Fruit fly (Drosophila melanogaster) whole organism, embryonic: Measurements from ENCODE around the gene Rab39.
A peak's percentile ranks its signal among the peaks of the same experiment; 100 is the strongest.

Experiments used
- Aef1 ChIP-seq: fragments of 200-800 bp; sonication (Bioruptor generic); IDR thresholded peaks from 3 replicates; pipeline ENCODE4 v1.3.6; 2022; ENCODE audit warnings: missing biosample characterization, missing genetic modification characterization
- Blimp-1 ChIP-seq: fragments of 200-800 bp; sonication (Bioruptor generic); optimal IDR thresholded peaks from 3 replicates; lab custom pipeline; 2018; ENCODE audit warnings: missing biosample characterization, missing genetic modification characterization, mild to moderate bottlenecking, moderate library complexity, missing genetic modification reagents
- C15 ChIP-seq: fragments of 200-800 bp; sonication (Bioruptor generic); IDR thresholded peaks from 3 replicates; pipeline ENCODE4 v1.3.6; 2022; ENCODE audit warnings: missing biosample characterization, missing genetic modification characterization
- CG10147 ChIP-seq: fragments of 200-800 bp; sonication (Bioruptor generic); optimal IDR thresholded peaks from 2 replicates; lab custom pipeline; 2019; ENCODE audit warnings: missing biosample characterization, mild to moderate bottlenecking, missing genetic modification characterization, moderate library complexity
- CG10321 ChIP-seq: fragments of 200-800 bp; sonication (Bioruptor generic); IDR thresholded peaks from 2 replicates; pipeline ENCODE4 v1.3.6; 2022; ENCODE audit warnings: missing biosample characterization, missing genetic modification characterization
- CG10979 ChIP-seq: fragments of 200-800 bp; sonication (Bioruptor generic); optimal IDR thresholded peaks from 2 replicates; lab custom pipeline; 2018; ENCODE audit warnings: missing biosample characterization, mild to moderate bottlenecking, missing genetic modification characterization, moderate library complexity
- CG11247 ChIP-seq: fragments of 200-800 bp; sonication (Bioruptor generic); IDR thresholded peaks from 2 replicates; pipeline ENCODE4 v1.3.6; 2022; ENCODE audit warnings: missing biosample characterization, missing genetic modification characterization
- CG12659 ChIP-seq: fragments of 200-800 bp; sonication (Bioruptor generic); optimal IDR thresholded peaks from 3 replicates; lab custom pipeline; 2017; ENCODE audit warnings: mild to moderate bottlenecking, missing biosample characterization, missing genetic modification reagents, missing genetic modification characterization
- CG18764 ChIP-seq: fragments of 200-800 bp; sonication (Bioruptor generic); optimal IDR thresholded peaks from 3 replicates; lab custom pipeline; 2016; ENCODE audit warnings: missing biosample characterization, missing genetic modification characterization
- CG2116 ChIP-seq: fragments of 200-800 bp; sonication (Bioruptor generic); optimal IDR thresholded peaks from 3 replicates; lab custom pipeline; 2018; ENCODE audit warnings: missing biosample characterization, mild to moderate bottlenecking, missing genetic modification characterization
- CG2129 ChIP-seq: fragments of 200-800 bp; sonication (Bioruptor generic); IDR thresholded peaks from 2 replicates; pipeline ENCODE4 v1.3.6; 2022; ENCODE audit warnings: missing biosample characterization, missing genetic modification characterization; ENCODE audit not compliant: partially characterized antibody
- CG2875 ChIP-seq: fragments of 200-800 bp; sonication (Bioruptor generic); optimal IDR thresholded peaks from 2 replicates; lab custom pipeline; 2017; ENCODE audit warnings: missing biosample characterization, mild to moderate bottlenecking, missing genetic modification characterization, missing genetic modification reagents
- CG30020 ChIP-seq: fragments of 200-800 bp; optimal IDR thresholded peaks from 2 replicates; lab custom pipeline; 2019; ENCODE audit warnings: missing biosample characterization, mild to moderate bottlenecking, missing genetic modification characterization, moderate library complexity
- CG32532 ChIP-seq: fragments of 200-800 bp; sonication (Bioruptor generic); IDR thresholded peaks from 2 replicates; pipeline ENCODE4 v1.3.6; 2022; ENCODE audit warnings: missing biosample characterization, missing genetic modification characterization
- CG33213 ChIP-seq: fragments of 200-800 bp; sonication (Bioruptor generic); optimal IDR thresholded peaks from 3 replicates; lab custom pipeline; 2016; ENCODE audit warnings: missing biosample characterization, missing genetic modification characterization
- CG4360 ChIP-seq: fragments of 200-800 bp; sonication (Bioruptor generic); IDR thresholded peaks from 2 replicates; pipeline ENCODE4 v1.3.6; 2022; ENCODE audit warnings: missing biosample characterization, missing genetic modification characterization
- CG4707 ChIP-seq: fragments of 200-800 bp; sonication (Bioruptor generic); optimal IDR thresholded peaks from 2 replicates; lab custom pipeline; 2018; ENCODE audit warnings: missing biosample characterization, mild to moderate bottlenecking, missing genetic modification characterization, moderate library complexity
- CG6272 ChIP-seq: fragments of 200-800 bp; sonication (Bioruptor generic); IDR thresholded peaks from 2 replicates; pipeline ENCODE4 v1.3.6; 2022; ENCODE audit warnings: missing biosample characterization, missing genetic modification characterization
- CG6791 ChIP-seq: fragments of 200-800 bp; sonication (Bioruptor generic); IDR thresholded peaks from 3 replicates; pipeline ENCODE4 v1.3.6; 2022; ENCODE audit warnings: missing biosample characterization, missing genetic modification characterization; ENCODE audit not compliant: partially characterized antibody
- CG8089 ChIP-seq: fragments of 200-800 bp; sonication (Bioruptor generic); optimal IDR thresholded peaks from 3 replicates; lab custom pipeline; 2016; ENCODE audit warnings: missing biosample characterization, missing genetic modification characterization
- CG8290 ChIP-seq, 3 experiments: fragments of 200-800 bp; sonication (Bioruptor generic); optimal IDR thresholded peaks; 2 replicates each; lab custom pipeline; 2016 to 2019; ENCODE audit warnings: missing biosample characterization in 3 of 3, missing genetic modification characterization in 3 of 3, mild to moderate bottlenecking in 2 of 3, moderate library complexity in 1 of 3
- CHES-1-like ChIP-seq: fragments of 200-800 bp; sonication (Bioruptor generic); optimal IDR thresholded peaks from 2 replicates; lab custom pipeline; 2016; ENCODE audit warnings: missing biosample characterization, missing genetic modification characterization
- CrebB ChIP-seq: fragments of 200-800 bp; sonication (Bioruptor generic); optimal IDR thresholded peaks from 3 replicates; lab custom pipeline; 2018; ENCODE audit warnings: missing biosample characterization, mild to moderate bottlenecking, missing genetic modification characterization
- Dad ChIP-seq: fragments of 200-800 bp; sonication (Bioruptor generic); optimal IDR thresholded peaks from 3 replicates; lab custom pipeline; 2016; ENCODE audit warnings: missing biosample characterization, missing genetic modification characterization
- Fer2 ChIP-seq: fragments of 200-800 bp; sonication (Bioruptor generic); optimal IDR thresholded peaks from 2 replicates; lab custom pipeline; 2018; ENCODE audit warnings: missing biosample characterization, mild to moderate bottlenecking, missing genetic modification characterization, moderate library complexity
- GATAe ChIP-seq: fragments of 200-800 bp; sonication (Bioruptor generic); conservative IDR thresholded peaks from 2 replicates; pipeline ENCODE4 v1.3.6; 2022; ENCODE audit warnings: missing biosample characterization, missing genetic modification characterization
- HLH54F ChIP-seq: fragments of 200-800 bp; sonication (Bioruptor generic); optimal IDR thresholded peaks from 3 replicates; lab custom pipeline; 2016; ENCODE audit warnings: missing biosample characterization, missing genetic modification characterization
- Hand ChIP-seq: fragments of 200-800 bp; sonication (Bioruptor generic); optimal IDR thresholded peaks from 2 replicates; lab custom pipeline; 2017; ENCODE audit warnings: mild to moderate bottlenecking, missing biosample characterization, missing genetic modification reagents, missing genetic modification characterization
- Hmr ChIP-seq: fragments of 200-800 bp; sonication (Bioruptor generic); optimal IDR thresholded peaks from 3 replicates; lab custom pipeline; 2017; ENCODE audit warnings: mild to moderate bottlenecking, missing biosample characterization, missing genetic modification reagents, missing genetic modification characterization
- Poxn ChIP-seq: fragments of 200-800 bp; sonication (Bioruptor generic); IDR thresholded peaks from 2 replicates; pipeline ENCODE4 v1.3.6; 2022; ENCODE audit warnings: missing biosample characterization, missing genetic modification characterization
- Tbp ChIP-seq: fragments of >200 bp; optimal IDR thresholded peaks from 2 replicates; lab custom pipeline; 2018; ENCODE audit warnings: missing biosample characterization, missing genetic modification characterization
- Trl ChIP-seq, 3 experiments: fragments of >200 bp in 2 of 3; fragments of 200-800 bp in 1 of 3; sonication (Bioruptor generic) in 1 of 3; optimal IDR thresholded peaks; 2 replicates in 1 of 3; 3 replicates in 2 of 3; lab custom pipeline; 2016 to 2017; ENCODE audit warnings: missing biosample characterization in 1 of 3, missing genetic modification characterization in 1 of 3
- ab ChIP-seq: fragments of 200-800 bp; sonication (Bioruptor generic); optimal IDR thresholded peaks from 2 replicates; lab custom pipeline; 2016; ENCODE audit warnings: missing biosample characterization, missing genetic modification characterization
- abd-A ChIP-seq: fragments of 200-800 bp; sonication (Bioruptor generic); optimal IDR thresholded peaks from 3 replicates; lab custom pipeline; 2019; ENCODE audit warnings: missing biosample characterization, mild to moderate bottlenecking, missing genetic modification characterization, moderate library complexity
- az2 ChIP-seq: fragments of 200-800 bp; sonication (Bioruptor generic); optimal IDR thresholded peaks from 3 replicates; lab custom pipeline; 2016; ENCODE audit warnings: missing biosample characterization, missing genetic modification characterization
- chn ChIP-seq: fragments of 200-800 bp; sonication (Bioruptor generic); optimal IDR thresholded peaks from 2 replicates; lab custom pipeline; 2016; ENCODE audit warnings: missing biosample characterization, missing genetic modification characterization
- danr ChIP-seq: fragments of 200-800 bp; sonication (Bioruptor generic); IDR thresholded peaks from 2 replicates; pipeline ENCODE4 v1.3.6; 2022; ENCODE audit warnings: missing biosample characterization, missing genetic modification characterization
- fd64A ChIP-seq: fragments of 200-800 bp; sonication (Bioruptor generic); optimal IDR thresholded peaks from 3 replicates; lab custom pipeline; 2018; ENCODE audit warnings: missing biosample characterization, mild to moderate bottlenecking, missing genetic modification characterization
- h ChIP-seq: fragments of >200 bp; optimal IDR thresholded peaks from 2 replicates; lab custom pipeline; 2017
- ham ChIP-seq: fragments of 200-800 bp; sonication (Bioruptor generic); IDR thresholded peaks from 2 replicates; pipeline ENCODE4 v1.3.6; 2022; ENCODE audit warnings: missing biosample characterization, missing genetic modification characterization
- ken ChIP-seq: fragments of 200-800 bp; sonication (Bioruptor generic); IDR thresholded peaks from 3 replicates; pipeline ENCODE4 v1.3.6; 2022; ENCODE audit warnings: missing biosample characterization, missing genetic modification characterization
- klu ChIP-seq: fragments of 200-800 bp; sonication (Bioruptor generic); IDR thresholded peaks from 2 replicates; pipeline ENCODE4 v1.3.6; 2022; ENCODE audit warnings: missing biosample characterization, missing genetic modification characterization
- mam ChIP-seq: fragments of 200-800 bp; sonication (Bioruptor generic); optimal IDR thresholded peaks from 3 replicates; lab custom pipeline; 2016; ENCODE audit warnings: missing biosample characterization, missing genetic modification characterization
- pnt ChIP-seq: fragments of 200-800 bp; sonication (Bioruptor generic); optimal IDR thresholded peaks from 3 replicates; lab custom pipeline; 2016; ENCODE audit warnings: missing biosample characterization, missing genetic modification characterization
- pros ChIP-seq: fragments of 200-800 bp; sonication (Bioruptor generic); optimal IDR thresholded peaks from 3 replicates; lab custom pipeline; 2019; ENCODE audit warnings: missing biosample characterization, mild to moderate bottlenecking, missing genetic modification characterization, moderate library complexity
- stc ChIP-seq: fragments of 200-800 bp; sonication (Bioruptor generic); IDR thresholded peaks from 2 replicates; pipeline ENCODE4 v1.3.6; 2022; ENCODE audit warnings: missing biosample characterization, missing genetic modification characterization
- stwl ChIP-seq: fragments of 200-800 bp; sonication (Bioruptor generic); optimal IDR thresholded peaks from 3 replicates; lab custom pipeline; 2018; ENCODE audit warnings: missing biosample characterization, mild to moderate bottlenecking, missing genetic modification characterization, moderate library complexity
- trh ChIP-seq: fragments of 200-800 bp; sonication (Bioruptor generic); optimal IDR thresholded peaks from 2 replicates; lab custom pipeline; 2016; ENCODE audit warnings: missing biosample characterization, missing genetic modification characterization
- usp ChIP-seq: fragments of >200 bp; optimal IDR thresholded peaks from 2 replicates; lab custom pipeline; 2017; ENCODE audit warnings: missing biosample characterization, missing genetic modification characterization
- zf30C ChIP-seq: fragments of 200-800 bp; sonication (Bioruptor generic); optimal IDR thresholded peaks from 3 replicates; lab custom pipeline; 2018; ENCODE audit warnings: missing biosample characterization, mild to moderate bottlenecking, missing genetic modification characterization

The Rab39 gene

dm6 chrX:7691221-7691914 is 43.4 kb upstream of the Rab39 start (continued):
- TF ChIP-seq CG12659 (GFP tag; lab: Kevin White, UChicago) (no peak), CG30020 (tag; lab: Kevin White, UChicago) (no peak), CG11247 (peak; percentile 59), Aef1 (GFP tag; lab: Robert Waterston, UW) (no peak), danr (peak; percentile 18; the same call in 1 of the 2 replicates), CG10979 (tag; lab: Kevin White, UChicago) (no peak), CG6791 (GFP tag; lab: Robert Waterston, UW) (no peak), pnt (no peak), Fer2 (no peak), GATAe (GFP tag; lab: Robert Waterston, UW) (no peak), zf30C (no peak), CG4360 (peak; percentile 34; the same call in 1 of the 2 replicates), CHES-1-like (GFP tag; lab: Kevin White, UChicago) (no peak), CG2875 (no peak), pros (no peak), stwl (no peak), chn (GFP tag; lab: Kevin White, UChicago) (no peak), ham (GFP tag; lab: Robert Waterston, UW) (no peak), mam (GFP tag; lab: Kevin White, UChicago) (no peak), fd64A (GFP tag; lab: Kevin White, UChicago) (no peak), CrebB (tag; lab: Kevin White, UChicago) (no peak), Hand (peak; percentile 22), ab (GFP tag; lab: Kevin White, UChicago) (no peak), Trl (optimal IDR thresholded peaks at IDR 0.05; lab: Kevin White, UChicago) (peak in 1 of 2 experiments; percentile 26), Trl (GFP tag; optimal IDR thresholded peaks at IDR 0.05; lab: Kevin White, UChicago) (no peak), C15 (GFP tag; lab: Robert Waterston, UW) (0 out of 3 replicates have a peak, but pooled peaks have one; percentile 5), az2 (GFP tag; lab: Kevin White, UChicago) (no peak), CG6272 (peak; percentile 38), Dad (GFP tag; lab: Kevin White, UChicago) (no peak), h (lab: Kevin White, UChicago) (no peak), CG4707 (GFP tag; lab: Kevin White, UChicago) (no peak), abd-A (tag; lab: Kevin White, UChicago) (no peak), CG18764 (no peak), Poxn (peak; percentile 41; the same call in 1 of the 2 replicates), CG10147 (peak; percentile 37), usp (GFP tag; lab: Kevin White, UChicago) (no peak), Tbp (GFP tag; lab: Kevin White, UChicago) (no peak), HLH54F (no peak), CG2116 (GFP tag; lab: Kevin White, UChicago) (no peak), stc (peak; percentile 17; the same call in 1 of the 2 replicates), CG8089 (GFP tag; lab: Kevin White, UChicago) (no peak), CG8290 (GFP tag; optimal IDR thresholded peaks at IDR 0.05; lab: Kevin White, UChicago) (no peak), CG8290 (tag; optimal IDR thresholded peaks at IDR 0.05; lab: Kevin White, UChicago) (no peak), Hmr (GFP tag; lab: Kevin White, UChicago) (no peak), trh (GFP tag; lab: Kevin White, UChicago) (no peak), CG2129 (no peak), CG32532 (GFP tag; lab: Robert Waterston, UW) (peak; percentile 81), ken (0 out of 3 replicates have a peak, but pooled peaks have one; percentile 32), Blimp-1 (GFP tag; lab: Kevin White, UChicago) (no peak), CG10321 (GFP tag; lab: Robert Waterston, UW) (no peak), CG33213 (no peak), klu (GFP tag; lab: Robert Waterston, UW) (no peak)
